Worm (Caenorhabditis elegans): ENCODE results near the gene F55B11.6.

F55B11.6 gene

DNA sequence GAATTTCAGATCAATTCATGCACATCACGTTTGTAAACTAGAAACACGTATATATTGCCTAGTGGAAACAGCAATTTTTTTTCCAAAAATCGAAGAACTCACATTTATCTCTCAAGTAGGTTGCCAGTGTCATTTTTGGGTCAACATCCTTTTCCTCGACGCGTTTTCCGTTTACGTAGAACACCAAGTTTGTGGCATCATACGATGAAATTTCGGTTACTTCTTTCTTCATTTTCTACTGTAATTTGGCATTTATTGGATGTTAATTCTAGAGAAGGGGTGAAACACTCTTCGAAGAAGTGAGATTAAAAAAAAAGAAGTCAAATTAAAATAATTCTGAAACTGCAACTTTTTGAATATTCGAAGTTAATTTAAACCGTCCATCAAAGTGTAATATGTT, 4.4 kb downstream of the F55B11.6 start, which contains the start of gene xdh-1:
xdh-1 (minus strand) TSS at position 240 of the 400 bp plus-strand sequence.
- no peak for TF ChIP-seq scrt-1 (GFP tag; IDR thresholded peaks at IDR 0.05)
- TF ChIP-seq hnd-1 (tag; optimal IDR thresholded peaks at IDR 0.05) = no peak
- TF ChIP-seq tbx-37 (GFP tag; conservative IDR thresholded peaks at IDR 0.05) = no peak
- TF ChIP-seq hmg-4 (GFP tag; optimal IDR thresholded peaks at IDR 0.05) = no peak
- TF ChIP-seq tra-4 (tag; optimal IDR thresholded peaks at IDR 0.05) = no peak

DNA sequence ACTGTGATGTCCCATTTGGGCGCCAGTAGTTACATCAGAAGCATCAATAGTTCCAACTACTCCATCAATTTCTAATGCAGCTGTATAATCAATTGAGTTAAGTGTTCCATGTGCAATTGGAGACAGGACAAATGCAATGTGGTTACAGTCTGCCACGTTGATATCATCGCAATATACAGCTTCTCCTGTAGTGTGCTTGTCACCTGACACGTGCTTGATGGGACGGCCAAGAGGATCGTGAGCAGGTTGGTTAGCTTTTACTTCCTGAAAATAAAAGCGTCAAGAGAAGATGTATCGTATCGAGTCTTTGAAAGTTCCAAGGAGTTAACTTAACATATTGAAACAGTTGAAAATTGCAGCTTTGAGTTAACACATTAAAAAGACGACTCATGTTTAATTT, 8.5 kb downstream of the F55B11.6 start:
- no peak for TF ChIP-seq tbx-11 (GFP tag; IDR thresholded peaks at IDR 0.05)
- TF ChIP-seq B0310.2 (tag; optimal IDR thresholded peaks at IDR 0.05) = no peak
- TF ChIP-seq sea-1 (GFP tag; conservative IDR thresholded peaks at IDR 0.05) = no peak
- TF ChIP-seq pes-1 (GFP tag; IDR thresholded peaks at IDR 0.05) = no peak
- no peak for TF ChIP-seq F13C5.2 (tag; optimal IDR thresholded peaks at IDR 0.05)
- no peak for TF ChIP-seq ets-7 (tag; optimal IDR thresholded peaks at IDR 0.05)
- TF ChIP-seq flt-1 (GFP tag; IDR thresholded peaks at IDR 0.05) = no peak
- TF ChIP-seq scrt-1 (GFP tag; IDR thresholded peaks at IDR 0.05) = no peak
- no peak for TF ChIP-seq aly-1 (tag; optimal IDR thresholded peaks at IDR 0.05)
- TF ChIP-seq ama-1 (optimal IDR thresholded peaks at IDR 0.05) = no peak
- no peak for TF ChIP-seq ceh-36 (tag; optimal IDR thresholded peaks at IDR 0.05)
- no peak for TF ChIP-seq tra-4 (tag; optimal IDR thresholded peaks at IDR 0.05)

DNA sequence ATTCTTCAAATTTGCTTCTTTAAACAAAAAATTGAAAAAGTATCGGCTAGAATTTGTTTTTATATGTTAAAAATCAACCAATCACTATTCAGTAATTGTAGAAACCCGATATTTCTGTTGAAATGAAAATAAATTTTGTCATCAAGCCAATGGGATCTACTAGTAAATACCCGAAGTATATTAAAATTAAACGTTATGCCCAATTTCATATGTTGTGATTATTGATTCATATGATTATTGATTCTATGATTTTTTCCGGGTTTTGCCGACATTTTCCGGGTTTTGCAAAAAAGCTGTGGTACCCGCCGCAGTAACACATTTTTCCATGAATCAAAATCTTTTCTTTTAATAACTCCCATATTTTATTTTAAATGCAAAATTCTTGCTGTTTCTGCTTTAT, 21.5 kb downstream of the F55B11.6 start:
- TF ChIP-seq tbx-11 (GFP tag; IDR thresholded peaks at IDR 0.05) (no peak), pes-1 (GFP tag; IDR thresholded peaks at IDR 0.05) (no peak), hnd-1 (tag; optimal IDR thresholded peaks at IDR 0.05) (no peak), scrt-1 (GFP tag; IDR thresholded peaks at IDR 0.05) (no peak), aly-1 (tag; optimal IDR thresholded peaks at IDR 0.05) (no peak), ama-1 (optimal IDR thresholded peaks at IDR 0.05) (no peak), ceh-13 (GFP tag; optimal IDR thresholded peaks at IDR 0.05) (no peak), F13C5.2 (tag; optimal IDR thresholded peaks at IDR 0.05) (no peak), tra-4 (tag; optimal IDR thresholded peaks at IDR 0.05) (no peak), ceh-36 (tag; optimal IDR thresholded peaks at IDR 0.05) (no peak), ets-7 (tag; optimal IDR thresholded peaks at IDR 0.05) (no peak), hmbx-1 (tag; optimal IDR thresholded peaks at IDR 0.05) (no peak), sea-1 (GFP tag; conservative IDR thresholded peaks at IDR 0.05) (no peak), B0310.2 (tag; optimal IDR thresholded peaks at IDR 0.05) (no peak), tbx-37 (GFP tag; conservative IDR thresholded peaks at IDR 0.05) (no peak), flt-1 (GFP tag; IDR thresholded peaks at IDR 0.05) (no peak), hmg-4 (GFP tag; optimal IDR thresholded peaks at IDR 0.05) (no peak)

DNA sequence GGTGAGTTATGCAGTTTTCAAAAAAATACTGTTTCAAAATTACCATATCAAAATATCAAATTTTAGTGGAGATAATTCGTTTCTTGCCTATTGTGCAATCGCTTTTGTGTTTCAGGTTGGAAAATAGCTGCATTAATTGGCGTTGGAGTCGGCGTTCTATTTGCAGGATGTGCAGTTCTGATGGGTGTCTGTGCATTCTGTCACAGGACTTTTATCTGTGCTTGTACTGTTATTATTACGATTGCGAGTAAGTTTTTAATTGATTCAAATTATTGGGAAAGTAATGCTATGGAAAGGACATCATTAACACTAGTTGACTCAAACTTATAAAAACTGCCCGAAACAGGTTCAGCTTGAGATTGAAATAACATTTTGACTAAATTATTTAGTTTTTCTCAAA, 22.2 kb downstream of the F55B11.6 start:
- TF ChIP-seq ets-7 (tag; optimal IDR thresholded peaks at IDR 0.05) (no peak), flt-1 (GFP tag; IDR thresholded peaks at IDR 0.05) (no peak), B0310.2 (tag; optimal IDR thresholded peaks at IDR 0.05) (no peak), ceh-13 (GFP tag; optimal IDR thresholded peaks at IDR 0.05) (no peak), aly-1 (tag; optimal IDR thresholded peaks at IDR 0.05) (no peak), tbx-11 (GFP tag; IDR thresholded peaks at IDR 0.05) (no peak)

DNA sequence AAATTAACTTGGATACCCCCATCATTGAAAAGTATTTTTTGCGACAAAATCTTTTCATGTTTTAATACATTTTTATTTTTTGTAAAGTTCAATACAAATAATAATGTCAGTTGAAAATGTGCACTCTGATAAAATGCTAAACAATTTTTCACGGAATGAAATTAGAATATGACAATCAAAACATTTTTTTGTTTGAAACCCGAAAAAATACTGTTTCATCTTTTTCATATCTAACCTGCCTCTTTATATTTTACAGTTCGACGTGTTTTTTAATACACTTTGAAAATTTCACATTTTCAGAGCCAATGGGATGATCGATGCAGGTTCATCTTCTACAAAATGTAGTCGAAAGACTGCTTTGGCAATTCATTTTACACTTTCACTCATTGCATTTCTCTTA, 23.2 kb downstream of the F55B11.6 start, which contains the start of gene clc-8:
clc-8 (plus strand) TSS at position 301 of the 400 bp plus-strand sequence.
- TF ChIP-seq tbx-37 (GFP tag; conservative IDR thresholded peaks at IDR 0.05) (no peak), pes-1 (GFP tag; IDR thresholded peaks at IDR 0.05) (no peak), aly-1 (tag; optimal IDR thresholded peaks at IDR 0.05) (no peak), hmg-4 (GFP tag; optimal IDR thresholded peaks at IDR 0.05) (no peak), tbx-11 (GFP tag; IDR thresholded peaks at IDR 0.05) (no peak)

DNA sequence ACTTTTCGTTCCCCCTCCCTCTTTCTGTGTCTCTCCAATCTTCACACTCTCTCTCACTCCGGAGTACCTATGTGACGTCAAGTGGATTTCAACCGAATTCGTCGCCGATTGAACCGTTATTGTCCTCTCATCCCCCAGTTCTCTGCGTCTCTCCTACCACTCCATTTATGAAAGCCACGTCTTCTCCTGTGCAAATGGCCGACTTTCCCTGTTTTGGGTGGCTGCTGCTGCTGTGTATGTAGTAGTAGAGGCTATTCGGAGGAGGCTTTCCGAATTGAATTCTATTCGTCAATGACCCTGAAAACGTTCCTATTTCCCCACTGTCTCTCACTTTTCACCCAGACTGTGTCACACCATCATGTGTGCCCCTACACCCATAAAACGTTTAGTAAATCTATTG, 25.3 kb downstream of the F55B11.6 start:
- TF ChIP-seq tra-4 (tag; optimal IDR thresholded peaks at IDR 0.05) (no peak), ets-7 (tag; optimal IDR thresholded peaks at IDR 0.05) (no peak), F13C5.2 (tag; optimal IDR thresholded peaks at IDR 0.05) (no peak), scrt-1 (GFP tag; IDR thresholded peaks at IDR 0.05) (no peak), B0310.2 (tag; optimal IDR thresholded peaks at IDR 0.05) (no peak), ama-1 (optimal IDR thresholded peaks at IDR 0.05) (no peak), ceh-13 (GFP tag; optimal IDR thresholded peaks at IDR 0.05) (no peak), sea-1 (GFP tag; conservative IDR thresholded peaks at IDR 0.05) (no peak), tbx-37 (GFP tag; conservative IDR thresholded peaks at IDR 0.05) (no peak), hmg-4 (GFP tag; optimal IDR thresholded peaks at IDR 0.05) (no peak), hnd-1 (tag; optimal IDR thresholded peaks at IDR 0.05) (no peak), ceh-36 (tag; optimal IDR thresholded peaks at IDR 0.05) (no peak), aly-1 (tag; optimal IDR thresholded peaks at IDR 0.05) (no peak), hmbx-1 (tag; optimal IDR thresholded peaks at IDR 0.05) (no peak), flt-1 (GFP tag; IDR thresholded peaks at IDR 0.05) (no peak)

DNA sequence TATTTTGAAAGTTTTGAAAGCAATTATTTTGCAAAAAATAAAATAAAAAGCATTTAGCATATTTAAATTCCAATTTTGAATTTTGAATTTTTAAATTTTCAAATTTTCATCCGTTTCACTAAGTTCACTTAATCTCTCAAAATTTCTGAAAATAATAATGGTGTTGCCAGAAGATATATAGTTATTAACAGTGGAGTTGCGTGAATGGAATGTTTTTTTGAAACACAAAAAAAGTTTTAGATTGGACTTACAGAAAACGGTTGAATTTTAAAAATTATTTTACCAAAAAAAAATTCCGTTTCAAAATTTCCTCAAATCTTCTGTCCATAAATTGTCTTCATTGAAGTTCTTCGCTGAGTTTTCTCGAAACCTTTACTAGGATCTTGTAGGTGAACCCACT, 25.8 kb downstream of the F55B11.6 start:
- TF ChIP-seq ets-7 (tag; optimal IDR thresholded peaks at IDR 0.05) (no peak), B0310.2 (tag; optimal IDR thresholded peaks at IDR 0.05) (no peak)

DNA sequence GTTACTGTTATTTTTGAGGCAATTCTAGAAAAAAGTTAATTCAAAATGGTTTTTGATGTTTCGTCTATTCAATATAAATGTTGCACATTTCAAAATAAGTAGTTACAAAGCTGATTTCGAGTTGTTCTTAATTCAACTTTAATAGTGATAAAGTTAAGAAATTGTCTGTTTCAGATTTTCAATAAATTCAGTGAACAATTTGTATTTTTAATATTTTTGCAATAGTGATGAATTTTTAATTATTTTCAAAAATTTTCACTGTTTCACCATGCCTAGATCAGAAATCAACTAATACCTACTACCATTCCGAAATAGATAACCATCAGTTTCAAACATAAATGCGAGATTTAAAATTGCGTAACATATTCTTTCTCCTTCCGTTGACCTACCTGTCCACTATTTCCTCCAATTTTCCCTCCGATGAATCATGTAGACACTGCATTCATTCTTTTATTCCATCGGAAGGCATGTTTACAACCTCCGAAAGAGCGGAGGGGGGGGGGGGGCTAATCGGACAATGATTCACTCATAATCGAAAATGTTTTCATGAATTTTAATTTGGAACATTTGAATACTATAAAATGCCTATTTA, 26.9 kb downstream of the F55B11.6 start:
- TF ChIP-seq pes-1 (GFP tag; IDR thresholded peaks at IDR 0.05) (no peak), hmbx-1 (tag; optimal IDR thresholded peaks at IDR 0.05) (no peak), aly-1 (tag; optimal IDR thresholded peaks at IDR 0.05) (no peak), sea-1 (GFP tag; conservative IDR thresholded peaks at IDR 0.05) (no peak), ceh-13 (GFP tag; optimal IDR thresholded peaks at IDR 0.05) (no peak), tbx-37 (GFP tag; conservative IDR thresholded peaks at IDR 0.05) (no peak), F13C5.2 (tag; optimal IDR thresholded peaks at IDR 0.05) (no peak), ets-7 (tag; optimal IDR thresholded peaks at IDR 0.05) (no peak)
